4 fruit fly cellular contexts compared by ENCODE assay signal in the genomic region with DNA sequence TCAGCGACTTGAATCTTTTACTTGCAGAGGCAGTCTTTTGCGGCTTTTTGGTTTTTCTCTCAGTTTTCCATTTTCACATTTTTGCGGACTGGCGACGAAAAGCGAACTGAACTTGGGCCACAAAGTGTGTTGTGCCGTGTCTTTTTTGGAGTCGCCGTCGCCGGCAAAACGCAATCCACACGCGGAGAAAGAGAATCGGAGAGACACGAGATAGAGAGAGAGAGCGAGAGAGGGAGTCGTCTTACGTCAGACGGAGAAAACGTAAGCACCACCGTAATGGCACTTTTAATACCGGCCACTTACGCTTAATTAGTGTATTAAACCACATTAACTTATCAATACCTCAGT.
TF ChIP-seq lines count a peak whose summit lies in the region.

No protein-coding gene starts in this region.

- TF ChIP-seq CTCF in whole organism, embryonic (GFP tag; optimal IDR thresholded peaks at IDR 0.05; lab: Kevin White, UChicago): no peak

TF ChIP-seq in whole organism, embryonic, 481 proteins besides CTCF, POLR2A, EP300 and RAD21 (continues in another document):
- TF ChIP-seq CG3281 (GFP tag; optimal IDR thresholded peaks at IDR 0.05; lab: Kevin White, UChicago) (peak; percentile 16), CG15514 (GFP tag; optimal IDR thresholded peaks at IDR 0.05; lab: Kevin White, UChicago) (peak; percentile 7), nom (GFP tag; optimal IDR thresholded peaks at IDR 0.05; lab: Kevin White, UChicago) (peak; percentile 22), yki (optimal IDR thresholded peaks at IDR 0.05; lab: Kevin White, UChicago) (peak; percentile 84), Pdp1 (GFP tag; optimal IDR thresholded peaks at IDR 0.05; lab: Kevin White, UChicago) (peak in 1 of 2 experiments; percentile 66), disco-r (GFP tag; optimal IDR thresholded peaks at IDR 0.05; lab: Kevin White, UChicago) (peak; percentile 22), Vsx1 (GFP tag; optimal IDR thresholded peaks at IDR 0.05; lab: Kevin White, UChicago) (peak; percentile 6), CG11398 (GFP tag; optimal IDR thresholded peaks at IDR 0.05; lab: Kevin White, UChicago) (no peak), CG13624 (GFP tag; optimal IDR thresholded peaks at IDR 0.05; lab: Kevin White, UChicago) (peak; percentile 15), knrl (GFP tag; IDR thresholded peaks at IDR 0.05; lab: Robert Waterston, UW; ENCODE audit: partially characterized antibody) (no peak), CG16863 (GFP tag; optimal IDR thresholded peaks at IDR 0.05; lab: Kevin White, UChicago) (no peak), CG6813 (GFP tag; optimal IDR thresholded peaks at IDR 0.05; lab: Kevin White, UChicago) (peak; percentile 43), CG3065 (GFP tag; optimal IDR thresholded peaks at IDR 0.05; lab: Kevin White, UChicago) (no peak), CG8388 (GFP tag; optimal IDR thresholded peaks at IDR 0.05; lab: Kevin White, UChicago) (no peak), Med (GFP tag; lab: Kevin White, UChicago) (peak; percentile 80), HLHmδ (GFP tag; optimal IDR thresholded peaks at IDR 0.05; lab: Kevin White, UChicago) (peak; percentile 78), CG6854 (GFP tag; optimal IDR thresholded peaks at IDR 0.05; lab: Kevin White, UChicago) (peak; percentile 12), CG3163 (GFP tag; optimal IDR thresholded peaks at IDR 0.05; lab: Kevin White, UChicago) (peak; percentile 49), D19A (tag; optimal IDR thresholded peaks at IDR 0.05; lab: Kevin White, UChicago) (peak; percentile 44), CG12659 (GFP tag; optimal IDR thresholded peaks at IDR 0.05; lab: Kevin White, UChicago) (peak; percentile 12)

TF ChIP-seq in whole organism, prepupa, 60 proteins besides CTCF, POLR2A, EP300 and RAD21:
- TF ChIP-seq Eip78C (GFP tag; lab: Kevin White, UChicago) (peak; percentile 27), Eip75B (GFP tag; optimal IDR thresholded peaks at IDR 0.05; lab: Kevin White, UChicago) (no peak)

TF ChIP-seq in whole organism, pupa, 21 proteins besides CTCF, POLR2A, EP300 and RAD21:
- no peak for TF ChIP-seq D1 (tag; optimal IDR thresholded peaks at IDR 0.05; lab: Kevin White, UChicago)
- no peak for TF ChIP-seq rn (GFP tag; IDR thresholded peaks at IDR 0.05; lab: Robert Waterston, UW)
- peak; percentile 6 for TF ChIP-seq CG14655 (GFP tag; optimal IDR thresholded peaks at IDR 0.05; lab: Kevin White, UChicago)
- TF ChIP-seq EcR (GFP tag; optimal IDR thresholded peaks at IDR 0.05; lab: Kevin White, UChicago): no peak
- no peak for TF ChIP-seq CG13204 (GFP tag; optimal IDR thresholded peaks at IDR 0.05; lab: Kevin White, UChicago)

TF ChIP-seq in whole organism, wandering third instar larva, 38 proteins besides CTCF, POLR2A, EP300 and RAD21:
- TF ChIP-seq Dif (GFP tag; optimal IDR thresholded peaks at IDR 0.05; lab: Kevin White, UChicago; ENCODE audit: partially characterized antibody) (peak; percentile 60), CG9705 (GFP tag; optimal IDR thresholded peaks at IDR 0.05; lab: Kevin White, UChicago) (no peak), dl (GFP tag; optimal IDR thresholded peaks at IDR 0.05; lab: Kevin White, UChicago; ENCODE audit: insufficient read depth in 1 of 2, partially characterized antibody in 2 of 2) (peak in 1 of 2 experiments; percentile 62)
TF ChIP-seq in whole organism, wandering third instar larva: peak in this region for 2.
